Worm (Caenorhabditis elegans) whole organism, L4/young adult: ENCODE data around the gene F20H11.4.

Experiments used
- dao-5 ChIP-seq: sonication (generic microtip); optimal IDR thresholded peaks from 2 replicates; lab custom pipeline; 2016; ENCODE audit warnings: missing genotype, missing genetic modification characterization, moderate library complexity, missing compliant biosample characterization
- him-1 ChIP-seq: sonication (generic microtip); optimal IDR thresholded peaks from 2 replicates; lab custom pipeline; 2016; ENCODE audit warnings: missing genotype, missing genetic modification reagents, missing genetic modification characterization, missing compliant biosample characterization

F20H11.4 gene

ce11 chrIII:6655830-6656229 lies 47.4 kb downstream of the F20H11.4 start:
- no peak for TF ChIP-seq dao-5 (tag; lab: Kevin White, UChicago)
- TF ChIP-seq him-1 (tag; lab: Kevin White, UChicago), result peak; percentile 14
